Worm (Caenorhabditis elegans): ENCODE data around the gene lido-7.

lido-7 gene

ce11 chrII:2946438-2946837 is 41.7 kb upstream of the lido-7 start, which contains the start of gene srw-79:
TSS of gene srw-79 (plus strand) at chrII:2946738.
- TF ChIP-seq bed-3 (GFP tag; optimal IDR thresholded peaks at IDR 0.05): no peak
- TF ChIP-seq sptf-1 (tag; optimal IDR thresholded peaks at IDR 0.05): no peak
- no peak for TF ChIP-seq flh-1 (GFP tag; optimal IDR thresholded peaks at IDR 0.05)
- TF ChIP-seq blmp-1 (tag; optimal IDR thresholded peaks at IDR 0.05): no peak
- no peak for TF ChIP-seq unc-120 (tag; optimal IDR thresholded peaks at IDR 0.05; ENCODE audit: poor library complexity, severe bottlenecking)
- TF ChIP-seq nhr-76 (tag; optimal IDR thresholded peaks at IDR 0.05): no peak

DNA sequence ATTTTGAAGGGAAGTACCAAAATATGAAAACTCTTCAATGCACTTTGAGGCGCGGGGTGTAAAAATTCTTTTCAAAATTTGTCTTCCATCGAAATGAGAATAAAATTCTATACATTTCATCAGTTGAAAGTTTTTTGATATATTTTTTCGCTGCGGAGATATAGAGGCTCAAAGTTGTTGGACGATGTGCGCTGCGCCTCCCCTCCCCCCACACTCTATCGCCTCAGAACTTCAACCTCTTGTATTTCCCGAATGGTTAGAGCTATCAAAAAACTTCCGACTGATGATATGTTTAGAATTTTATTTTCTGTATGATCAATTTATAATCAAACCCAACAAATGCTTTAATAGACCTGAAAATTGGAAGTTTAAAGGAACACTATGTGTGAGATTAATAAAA is 39.5 kb upstream of the lido-7 start:
- TF ChIP-seq lsy-2 (tag; optimal IDR thresholded peaks at IDR 0.05) (no peak), mab-5 (tag; optimal IDR thresholded peaks at IDR 0.05) (no peak), ces-1 (GFP tag; optimal IDR thresholded peaks at IDR 0.05) (no peak), lin-32 (GFP tag; optimal IDR thresholded peaks at IDR 0.05) (no peak), ceh-83 (GFP tag; optimal IDR thresholded peaks at IDR 0.05) (no peak), bed-3 (GFP tag; optimal IDR thresholded peaks at IDR 0.05) (no peak), zip-8 (tag; optimal IDR thresholded peaks at IDR 0.05) (no peak), tbx-8 (GFP tag; optimal IDR thresholded peaks at IDR 0.05) (no peak), ham-2 (GFP tag; optimal IDR thresholded peaks at IDR 0.05) (no peak), nhr-76 (tag; optimal IDR thresholded peaks at IDR 0.05) (no peak), drap-1 (GFP tag; optimal IDR thresholded peaks at IDR 0.05) (no peak), ztf-11 (tag; optimal IDR thresholded peaks at IDR 0.05) (no peak), ceh-43 (GFP tag; optimal IDR thresholded peaks at IDR 0.05) (no peak), M03D4.4 (tag; optimal IDR thresholded peaks at IDR 0.05) (no peak), nhr-2 (tag; optimal IDR thresholded peaks at IDR 0.05) (no peak), blmp-1 (tag; optimal IDR thresholded peaks at IDR 0.05) (no peak), elt-3 (tag; optimal IDR thresholded peaks at IDR 0.05) (no peak), sptf-1 (tag; optimal IDR thresholded peaks at IDR 0.05) (no peak), cnd-1 (tag; optimal IDR thresholded peaks at IDR 0.05) (no peak), unc-39 (tag; optimal IDR thresholded peaks at IDR 0.05) (no peak)

ce11 chrII:2952629-2953028 is 35.5 kb upstream of the lido-7 start, which contains the start of gene irld-51:
TSS of gene irld-51 (minus strand) at chrII:2952729.
- TF ChIP-seq sptf-1 (tag; optimal IDR thresholded peaks at IDR 0.05) (no peak), ztf-11 (tag; optimal IDR thresholded peaks at IDR 0.05) (no peak), ceh-43 (GFP tag; optimal IDR thresholded peaks at IDR 0.05) (no peak), zip-8 (tag; optimal IDR thresholded peaks at IDR 0.05) (no peak), tbx-8 (GFP tag; optimal IDR thresholded peaks at IDR 0.05) (no peak), nhr-2 (tag; optimal IDR thresholded peaks at IDR 0.05) (no peak)

DNA sequence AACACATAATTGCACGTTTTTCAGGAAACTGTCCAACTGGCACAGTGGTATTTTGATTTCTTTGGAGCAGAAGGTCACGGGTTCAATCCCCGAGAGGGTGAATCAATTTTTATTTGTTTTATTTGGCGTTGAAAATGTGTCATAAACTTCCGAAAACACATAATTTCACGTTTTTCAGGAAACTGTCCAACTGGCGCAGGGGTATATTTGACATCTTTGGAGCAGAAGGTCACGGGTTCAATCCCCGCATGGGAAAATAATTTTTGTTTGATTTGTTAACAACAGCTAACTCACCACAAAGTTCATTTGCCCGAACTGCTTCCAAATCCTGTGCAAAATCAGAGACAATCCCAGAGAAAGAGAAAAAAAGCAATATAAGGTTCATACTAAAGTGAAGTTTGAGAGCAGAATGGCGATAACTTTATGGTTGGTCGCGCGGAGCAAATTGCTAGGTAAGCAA is 32.4 kb upstream of the lido-7 start, which contains the start of gene irld-48:
Gene irld-48 (plus strand): TSS at position 410 of the 460 bp plus-strand sequence.
- TF ChIP-seq ceh-43 (GFP tag; optimal IDR thresholded peaks at IDR 0.05): no peak
- no peak for TF ChIP-seq unc-120 (tag; optimal IDR thresholded peaks at IDR 0.05; ENCODE audit: poor library complexity, severe bottlenecking)
- no peak for TF ChIP-seq sptf-1 (tag; optimal IDR thresholded peaks at IDR 0.05)
- no peak for TF ChIP-seq ceh-83 (GFP tag; optimal IDR thresholded peaks at IDR 0.05)
- TF ChIP-seq nhr-237 (tag; optimal IDR thresholded peaks at IDR 0.05): no peak
- no peak for TF ChIP-seq unc-39 (tag; optimal IDR thresholded peaks at IDR 0.05)
- TF ChIP-seq mab-5 (tag; optimal IDR thresholded peaks at IDR 0.05): no peak
- no peak for TF ChIP-seq tbx-8 (GFP tag; optimal IDR thresholded peaks at IDR 0.05)
- TF ChIP-seq lin-13 (tag; optimal IDR thresholded peaks at IDR 0.05): no peak

ce11 chrII:2958308-2958707 is 29.8 kb upstream of the lido-7 start, which contains the start of gene srw-60:
TSS of gene srw-60 (plus strand) at chrII:2958608.
- TF ChIP-seq bed-3 (GFP tag; optimal IDR thresholded peaks at IDR 0.05): no peak
- no peak for TF ChIP-seq ceh-39 (tag; optimal IDR thresholded peaks at IDR 0.05)
- TF ChIP-seq mls-2 (tag; optimal IDR thresholded peaks at IDR 0.05): no peak
- no peak for TF ChIP-seq mab-5 (tag; optimal IDR thresholded peaks at IDR 0.05)
- no peak for TF ChIP-seq hlh-1 (tag; optimal IDR thresholded peaks at IDR 0.05)
- TF ChIP-seq ceh-83 (GFP tag; optimal IDR thresholded peaks at IDR 0.05): no peak
- no peak for TF ChIP-seq lsy-2 (tag; optimal IDR thresholded peaks at IDR 0.05)
- no peak for TF ChIP-seq unc-62 (GFP tag; optimal IDR thresholded peaks at IDR 0.05)
- TF ChIP-seq M03D4.4 (tag; optimal IDR thresholded peaks at IDR 0.05): no peak
- no peak for TF ChIP-seq elt-3 (tag; optimal IDR thresholded peaks at IDR 0.05)
- TF ChIP-seq lin-32 (GFP tag; optimal IDR thresholded peaks at IDR 0.05): no peak
- TF ChIP-seq zip-8 (tag; optimal IDR thresholded peaks at IDR 0.05): no peak
- TF ChIP-seq unc-39 (tag; optimal IDR thresholded peaks at IDR 0.05): no peak
- TF ChIP-seq blmp-1 (tag; optimal IDR thresholded peaks at IDR 0.05): no peak
- no peak for TF ChIP-seq nhr-12 (tag; optimal IDR thresholded peaks at IDR 0.05)
- no peak for TF ChIP-seq elt-1 (tag; optimal IDR thresholded peaks at IDR 0.05; ENCODE audit: borderline replicate concordance, insufficient read depth)
- no peak for TF ChIP-seq nhr-2 (tag; optimal IDR thresholded peaks at IDR 0.05)
- TF ChIP-seq ceh-43 (GFP tag; optimal IDR thresholded peaks at IDR 0.05): no peak
- no peak for TF ChIP-seq drap-1 (GFP tag; optimal IDR thresholded peaks at IDR 0.05)
- no peak for TF ChIP-seq unc-120 (tag; optimal IDR thresholded peaks at IDR 0.05; ENCODE audit: poor library complexity, severe bottlenecking)

Measured in whole organism, mixed stage, embryonic.